Worm (Caenorhabditis elegans) whole organism, L3 larva: ENCODE data around the gene C35D10.10.

ENCODE experiments used
- fkh-10 ChIP-seq: sonication (generic microtip); optimal IDR thresholded peaks from 2 replicates; lab custom pipeline; 2017; ENCODE audit warnings: missing biosample characterization, missing genetic modification reagents, missing genetic modification characterization
- nhr-28 ChIP-seq: fragments of 150-350 bp; optimal IDR thresholded peaks from 2 replicates; lab custom pipeline; 2014; ENCODE audit warnings: missing biosample characterization, missing genetic modification characterization
- nhr-77 ChIP-seq: fragments of 150-350 bp; optimal IDR thresholded peaks from 2 replicates; lab custom pipeline; 2014; ENCODE audit warnings: missing biosample characterization, missing genetic modification characterization
- ztf-11 ChIP-seq: fragments of 150-350 bp; optimal IDR thresholded peaks from 2 replicates; lab custom pipeline; 2014; ENCODE audit warnings: missing biosample characterization, missing genetic modification characterization

- no peak for TF ChIP-seq nhr-77 (tag; lab: Kevin White, UChicago)
- TF ChIP-seq fkh-10 (GFP tag; lab: Kevin White, UChicago): no peak
- no peak for TF ChIP-seq nhr-28 (tag; lab: Kevin White, UChicago)
- TF ChIP-seq ztf-11 (tag; lab: Kevin White, UChicago): no peak
These were observed 5.5 kb downstream of the C35D10.10 start, which contains the start of gene C35D10.7 for ce11 chrIII:4856109-4856508.
